Worm (Caenorhabditis elegans): ENCODE results near the gene srd-68.

DNA sequence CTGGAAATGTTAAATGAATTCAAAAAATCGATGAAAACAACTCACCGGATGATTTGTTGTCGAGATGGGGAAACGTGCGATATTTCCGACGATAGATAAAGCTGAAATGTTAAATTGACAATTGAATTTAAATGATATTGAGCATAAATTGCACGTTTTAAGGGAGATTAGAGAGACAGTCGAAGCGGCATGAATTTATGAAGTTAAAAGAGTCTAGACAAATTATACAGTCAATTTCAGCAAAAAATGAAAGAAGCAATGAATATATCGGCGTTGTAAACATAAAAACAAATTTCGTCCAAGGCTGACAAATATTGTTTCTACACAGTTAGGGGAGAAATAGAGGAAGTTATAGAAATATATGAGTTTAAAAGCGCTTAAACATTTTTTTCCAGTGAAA, 24.7 kb upstream of the srd-68 start, which contains the start of gene Y102A5C.36:
- TF ChIP-seq egl-27 (tag; optimal IDR thresholded peaks at IDR 0.05) = no peak
- TF ChIP-seq elt-1 (tag; optimal IDR thresholded peaks at IDR 0.05) = no peak
- no peak for TF ChIP-seq aly-2 (tag; optimal IDR thresholded peaks at IDR 0.05)
- TF ChIP-seq nhr-11 (tag; optimal IDR thresholded peaks at IDR 0.05) = no peak
- no peak for TF ChIP-seq daf-12 (tag; optimal IDR thresholded peaks at IDR 0.05)
- no peak for TF ChIP-seq fkh-10 (GFP tag; optimal IDR thresholded peaks at IDR 0.05)
- TF ChIP-seq unc-39 (tag; optimal IDR thresholded peaks at IDR 0.05) = no peak
- TF ChIP-seq lin-39 (tag; optimal IDR thresholded peaks at IDR 0.05) = no peak
- no peak for TF ChIP-seq elt-3 (tag; optimal IDR thresholded peaks at IDR 0.05)
- no peak for TF ChIP-seq ztf-4 (tag; optimal IDR thresholded peaks at IDR 0.05)

Measured in whole organism, L3 larva.